Worm (Caenorhabditis elegans) whole organism, L1 larva: Measurements from ENCODE around the gene col-43.

Experiments
- C04F5.9 ChIP-seq: sonication (generic microtip); optimal IDR thresholded peaks from 2 replicates; lab custom pipeline; 2016; ENCODE audit warnings: missing genetic modification characterization, missing compliant biosample characterization
- C16A3.4 ChIP-seq: fragments of 150-350 bp; optimal IDR thresholded peaks from 2 replicates; lab custom pipeline; 2014; ENCODE audit warnings: missing biosample characterization, missing genetic modification characterization
- C34B4.2 ChIP-seq: sonication (generic microtip); optimal IDR thresholded peaks from 2 replicates; lab custom pipeline; 2017; ENCODE audit warnings: mild to moderate bottlenecking, missing genetic modification characterization, missing compliant biosample characterization
- Y116A8C.19 ChIP-seq: sonication (generic microtip); optimal IDR thresholded peaks from 2 replicates; lab custom pipeline; 2016; ENCODE audit warnings: missing compliant biosample characterization, missing genetic modification characterization, borderline replicate concordance
- aha-1 ChIP-seq: fragments of 150-350 bp; optimal IDR thresholded peaks from 2 replicates; lab custom pipeline; 2014; ENCODE audit warnings: missing biosample characterization, missing genetic modification characterization
- alr-1 ChIP-seq: fragments of 200-800 bp; sonication (Bioruptor generic); optimal IDR thresholded peaks from 2 replicates; lab custom pipeline; 2018; ENCODE audit warnings: borderline replicate concordance, mild to moderate bottlenecking, missing genetic modification characterization, missing compliant biosample characterization
- aly-2 ChIP-seq: fragments of 150-350 bp; optimal IDR thresholded peaks from 2 replicates; lab custom pipeline; 2014; ENCODE audit warnings: missing biosample characterization, missing genetic modification characterization
- blmp-1 ChIP-seq: fragments of 150-350 bp; optimal IDR thresholded peaks from 2 replicates; lab custom pipeline; 2014; ENCODE audit warnings: missing biosample characterization, missing genetic modification characterization
- ceh-8 ChIP-seq: fragments of 200-800 bp; sonication (Bioruptor generic); optimal IDR thresholded peaks from 2 replicates; lab custom pipeline; 2018; ENCODE audit warnings: mild to moderate bottlenecking, missing genetic modification characterization, moderate library complexity, missing compliant biosample characterization
- dsc-1 ChIP-seq: sonication (generic microtip); optimal IDR thresholded peaks from 2 replicates; lab custom pipeline; 2016; ENCODE audit warnings: mild to moderate bottlenecking, missing genetic modification characterization, missing compliant biosample characterization
- egl-27 ChIP-seq, 2 experiments: fragments of 150-350 bp in 1 of 2; sonication (generic microtip); optimal IDR thresholded peaks; 3 replicates each; lab custom pipeline; 2017 to 2018; ENCODE audit warnings: missing biosample characterization in 2 of 2, missing genetic modification characterization in 2 of 2, missing genetic modification reagents in 2 of 2
- elt-2 ChIP-seq: sonication (generic microtip); optimal IDR thresholded peaks from 2 replicates; lab custom pipeline; 2016; ENCODE audit warnings: missing genetic modification characterization, mild to moderate bottlenecking, inconsistent platforms, missing compliant biosample characterization, missing genetic modification reagents
- elt-3 ChIP-seq, 6 experiments: fragments of 150-350 bp in 1 of 6; sonication (generic microtip); optimal IDR thresholded peaks; 2 replicates each; lab custom pipeline; 2017 to 2018; ENCODE audit warnings: missing biosample characterization in 6 of 6, missing genetic modification characterization in 6 of 6, inconsistent platforms in 1 of 6
- ets-5 ChIP-seq: fragments of 200-800 bp; sonication (Bioruptor generic); IDR thresholded peaks from 2 replicates; pipeline ENCODE4 v1.3.6; 2022; ENCODE audit warnings: missing genetic modification characterization, missing compliant biosample characterization
- fkh-10 ChIP-seq: sonication (generic microtip); optimal IDR thresholded peaks from 2 replicates; lab custom pipeline; 2017; ENCODE audit warnings: missing biosample characterization, missing genetic modification reagents, missing genetic modification characterization
- fos-1 ChIP-seq: fragments of 150-350 bp; optimal IDR thresholded peaks from 2 replicates; lab custom pipeline; 2014; ENCODE audit warnings: missing biosample characterization, missing genetic modification characterization
- grh-1 ChIP-seq: fragments of 200-800 bp; sonication (Bioruptor generic); IDR thresholded peaks from 2 replicates; pipeline ENCODE4 v1.3.6; 2022; ENCODE audit warnings: missing genetic modification reagents, missing genetic modification characterization, missing compliant biosample characterization
- hlh-4 ChIP-seq: sonication (generic microtip); optimal IDR thresholded peaks from 2 replicates; lab custom pipeline; 2016; ENCODE audit warnings: mild to moderate bottlenecking, missing genetic modification characterization, missing compliant biosample characterization
- irx-1 ChIP-seq: sonication (generic microtip); optimal IDR thresholded peaks from 2 replicates; lab custom pipeline; 2016; ENCODE audit warnings: missing genetic modification characterization, missing compliant biosample characterization
- isw-1 ChIP-seq: fragments of 200-800 bp; sonication (Bioruptor generic); IDR thresholded peaks from 2 replicates; pipeline ENCODE4 v1.3.6; 2022; ENCODE audit warnings: missing genetic modification characterization, missing compliant biosample characterization
- lin-13 ChIP-seq: fragments of 150-350 bp; optimal IDR thresholded peaks from 2 replicates; lab custom pipeline; 2014; ENCODE audit warnings: missing biosample characterization, missing genetic modification reagents, missing genetic modification characterization
- lin-15B ChIP-seq: fragments of 150-350 bp; sonication (generic microtip); optimal IDR thresholded peaks from 3 replicates; lab custom pipeline; 2014; ENCODE audit warnings: missing biosample characterization, missing genetic modification characterization
- lin-39 ChIP-seq: fragments of 150-350 bp; optimal IDR thresholded peaks from 2 replicates; lab custom pipeline; 2014; ENCODE audit warnings: missing biosample characterization, missing genetic modification reagents, missing genetic modification characterization
- mab-9 ChIP-seq: fragments of 200-800 bp; sonication (Bioruptor generic); IDR thresholded peaks from 2 replicates; pipeline ENCODE4 v1.3.6; 2022; ENCODE audit warnings: missing genetic modification reagents, missing genetic modification characterization, missing compliant biosample characterization
- mdl-1 ChIP-seq, 2 experiments: fragments of 150-350 bp; optimal IDR thresholded peaks; 2 replicates each; lab custom pipeline; 2014 to 2017; ENCODE audit warnings: missing biosample characterization in 2 of 2, missing genetic modification characterization in 2 of 2, inconsistent platforms in 1 of 2
- mep-1 ChIP-seq: fragments of 150-350 bp; optimal IDR thresholded peaks from 2 replicates; lab custom pipeline; 2014; ENCODE audit warnings: missing biosample characterization, missing genetic modification characterization
- nhr-11 ChIP-seq: fragments of 150-350 bp; optimal IDR thresholded peaks from 2 replicates; lab custom pipeline; 2014; ENCODE audit warnings: missing biosample characterization, missing genetic modification characterization
- nhr-12 ChIP-seq: sonication (generic microtip); optimal IDR thresholded peaks from 2 replicates; lab custom pipeline; 2017; ENCODE audit warnings: missing biosample characterization, missing genetic modification characterization
- nhr-20 ChIP-seq: sonication (generic microtip); optimal IDR thresholded peaks from 2 replicates; lab custom pipeline; 2016; ENCODE audit warnings: mild to moderate bottlenecking, missing genetic modification characterization, missing compliant biosample characterization
- nhr-237 ChIP-seq: fragments of 150-350 bp; optimal IDR thresholded peaks from 2 replicates; lab custom pipeline; 2014; ENCODE audit warnings: missing biosample characterization, missing genetic modification characterization
- nhr-28 ChIP-seq: fragments of 150-350 bp; optimal IDR thresholded peaks from 2 replicates; lab custom pipeline; 2014; ENCODE audit warnings: missing biosample characterization, missing genetic modification characterization
- nhr-47 ChIP-seq: sonication (generic microtip); optimal IDR thresholded peaks from 2 replicates; lab custom pipeline; 2016; ENCODE audit warnings: mild to moderate bottlenecking, missing genetic modification characterization, moderate library complexity, missing compliant biosample characterization
- nhr-71 ChIP-seq: sonication (generic microtip); optimal IDR thresholded peaks from 2 replicates; lab custom pipeline; 2016; ENCODE audit warnings: mild to moderate bottlenecking, missing genetic modification characterization, moderate library complexity, missing compliant biosample characterization
- nhr-85 ChIP-seq: sonication (generic microtip); peaks from one replicate; lab custom pipeline; 2016; ENCODE audit warnings: missing genetic modification characterization, inconsistent platforms, missing compliant biosample characterization
- pax-3 ChIP-seq: fragments of 200-800 bp; sonication (Bioruptor generic); optimal IDR thresholded peaks from 2 replicates; lab custom pipeline; 2018; ENCODE audit warnings: mild to moderate bottlenecking, missing genetic modification characterization, moderate library complexity, missing compliant biosample characterization
- pqm-1 ChIP-seq: sonication (generic microtip); optimal IDR thresholded peaks from 3 replicates; lab custom pipeline; 2017; ENCODE audit warnings: missing biosample characterization, missing genetic modification characterization
- rnt-1 ChIP-seq: sonication (generic microtip); optimal IDR thresholded peaks from 2 replicates; lab custom pipeline; 2016; ENCODE audit warnings: mild to moderate bottlenecking, missing genetic modification characterization, moderate library complexity, missing compliant biosample characterization
- snpc-4 ChIP-seq: fragments of 150-350 bp; optimal IDR thresholded peaks from 2 replicates; lab custom pipeline; 2014; ENCODE audit warnings: missing biosample characterization, missing genetic modification characterization
- snu-23 ChIP-seq: sonication (generic microtip); optimal IDR thresholded peaks from 2 replicates; lab custom pipeline; 2016; ENCODE audit warnings: missing genetic modification characterization, missing compliant biosample characterization
- sox-4 ChIP-seq: sonication (generic microtip); optimal IDR thresholded peaks from 2 replicates; lab custom pipeline; 2016; ENCODE audit warnings: missing genetic modification characterization, missing compliant biosample characterization
- sptf-1 ChIP-seq: fragments of 150-350 bp; optimal IDR thresholded peaks from 2 replicates; lab custom pipeline; 2014; ENCODE audit warnings: missing biosample characterization, missing genetic modification characterization
- sup-37 ChIP-seq: fragments of 200-800 bp; sonication (Bioruptor generic); optimal IDR thresholded peaks from 2 replicates; lab custom pipeline; 2018; ENCODE audit warnings: mild to moderate bottlenecking, missing genetic modification characterization, missing compliant biosample characterization
- tlp-1 ChIP-seq: fragments of 150-350 bp; optimal IDR thresholded peaks from 2 replicates; lab custom pipeline; 2014; ENCODE audit warnings: missing biosample characterization, missing genetic modification characterization
- unc-30 ChIP-seq: sonication (generic microtip); optimal IDR thresholded peaks from 2 replicates; lab custom pipeline; 2017; ENCODE audit warnings: missing biosample characterization, missing genetic modification characterization
- xbp-1 ChIP-seq: sonication (generic microtip); optimal IDR thresholded peaks from 2 replicates; lab custom pipeline; 2016; ENCODE audit warnings: missing genetic modification characterization, missing compliant biosample characterization
- zip-4 ChIP-seq: fragments of 200-800 bp; sonication (Bioruptor generic); optimal IDR thresholded peaks from 2 replicates; lab custom pipeline; 2018; ENCODE audit warnings: mild to moderate bottlenecking, missing genetic modification characterization, moderate library complexity, missing compliant biosample characterization
- ztf-4 ChIP-seq: fragments of 150-350 bp; optimal IDR thresholded peaks from 2 replicates; lab custom pipeline; 2014; ENCODE audit warnings: missing biosample characterization, missing genetic modification characterization

col-43 gene

DNA sequence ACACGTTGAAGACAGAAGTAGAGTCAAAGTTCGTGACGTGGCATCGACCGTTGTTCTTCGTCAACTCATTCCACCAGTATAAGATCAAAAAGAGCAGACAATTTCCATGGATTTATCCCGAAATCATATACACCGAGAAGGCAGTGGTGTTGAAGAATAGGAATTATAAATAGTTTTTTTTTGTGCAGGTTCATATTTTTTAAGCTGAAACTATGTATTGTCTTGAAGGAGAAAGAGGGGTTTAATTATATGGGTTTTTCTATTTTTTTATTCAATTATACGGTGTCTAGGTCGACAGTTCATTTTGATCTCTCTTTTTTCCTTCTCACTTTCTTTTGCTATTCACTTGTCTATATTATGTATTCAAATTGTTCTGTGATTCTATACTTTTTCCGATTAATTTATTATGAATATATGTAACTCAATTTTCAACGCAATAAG lies 11.6 kb downstream of the col-43 start (continued):
- TF ChIP-seq dsc-1 (tag; lab: Kevin White, UChicago) (no peak), lin-13 (GFP tag; lab: Kevin White, UChicago) (no peak), elt-3 (tag; optimal IDR thresholded peaks at IDR 0.05; lab: Kevin White, UChicago) (peak in 2 of 6 experiments; percentile 42 to 73), nhr-11 (tag; lab: Kevin White, UChicago) (no peak), alr-1 (tag; lab: Kevin White, UChicago) (no peak), pqm-1 (tag; lab: Kevin White, UChicago) (no peak), zip-4 (GFP tag; lab: Kevin White, UChicago) (no peak), snu-23 (GFP tag; lab: Kevin White, UChicago) (peak; percentile 46)
- TF ChIP-seq, all 84 proteins: peak for 15

- TF ChIP-seq sptf-1 (tag; lab: Kevin White, UChicago) (no peak), C04F5.9 (tag; lab: Kevin White, UChicago) (no peak), irx-1 (tag; lab: Kevin White, UChicago) (no peak), tlp-1 (tag; lab: Kevin White, UChicago) (no peak), nhr-237 (tag; lab: Kevin White, UChicago) (no peak), nhr-47 (tag; lab: Kevin White, UChicago) (no peak), snpc-4 (no peak), nhr-28 (tag; lab: Kevin White, UChicago) (no peak), ztf-4 (tag; lab: Kevin White, UChicago) (no peak), egl-27 (tag; optimal IDR thresholded peaks at IDR 0.05; lab: Kevin White, UChicago) (no peak), C16A3.4 (tag; lab: Kevin White, UChicago) (no peak), elt-2 (no peak)
Observed at ce11 chrV:8035947-8036346, 14.8 kb downstream of the col-43 start, which contains the start of gene ZC513.14. ZC513.14 (minus strand) TSS chrV:8036047.

- TF ChIP-seq xbp-1 (tag; lab: Kevin White, UChicago): no peak
- no peak for TF ChIP-seq isw-1 (GFP tag; lab: Robert Waterston, UW)
- TF ChIP-seq aha-1: no peak
- no peak for TF ChIP-seq fkh-10 (GFP tag; lab: Kevin White, UChicago)
- TF ChIP-seq hlh-4: no peak
Observed at ce11 chrV:8034811-8035210, 15.9 kb downstream of the col-43 start, which contains the start of gene algn-12. algn-12 (plus strand) TSS chrV:8035111.

DNA sequence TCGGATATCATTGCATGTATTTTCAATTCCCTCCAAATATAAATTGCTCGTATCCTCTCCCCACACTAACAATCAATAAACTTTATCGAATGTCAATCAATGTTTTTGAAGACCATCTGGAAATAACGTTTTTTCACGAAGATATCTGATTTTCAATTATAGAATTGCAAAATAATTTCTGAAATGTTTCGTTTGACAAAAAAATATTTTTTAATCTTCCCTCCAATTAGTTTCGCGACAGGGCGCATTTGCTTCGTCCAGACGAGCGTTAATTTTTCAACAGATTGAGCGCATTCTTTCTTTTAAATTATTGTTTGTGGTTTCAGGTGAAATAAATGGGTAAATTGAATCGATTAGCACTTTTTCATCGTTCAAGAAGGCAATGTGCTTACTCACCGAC lies 19.6 kb downstream of the col-43 start, which contains the start of gene vars-1:
vars-1 (plus strand) TSS at position 291 of the 400 bp plus-strand sequence.
- TF ChIP-seq ceh-8 (GFP tag; lab: Kevin White, UChicago) (no peak), nhr-11 (tag; lab: Kevin White, UChicago) (no peak), rnt-1 (peak; percentile 70), lin-39 (tag; lab: Kevin White, UChicago) (peak; percentile 6), nhr-237 (tag; lab: Kevin White, UChicago) (no peak), sox-4 (tag; lab: Kevin White, UChicago) (no peak), nhr-12 (tag; lab: Kevin White, UChicago) (no peak), mep-1 (no peak), lin-15B (tag; lab: Kevin White, UChicago) (peak; percentile 40), fos-1 (tag; lab: Kevin White, UChicago) (peak; percentile 18), mab-9 (no peak), egl-27 (tag; optimal IDR thresholded peaks at IDR 0.05; lab: Kevin White, UChicago) (no peak), nhr-47 (tag; lab: Kevin White, UChicago) (peak; percentile 70), grh-1 (GFP tag; lab: Robert Waterston, UW) (no peak), C04F5.9 (tag; lab: Kevin White, UChicago) (no peak), snpc-4 (no peak), unc-30 (tag; lab: Kevin White, UChicago) (no peak), mdl-1 (tag; optimal IDR thresholded peaks at IDR 0.05; lab: Kevin White, UChicago) (peak in 1 of 2 experiments; percentile 7), ets-5 (GFP tag; lab: Robert Waterston, UW) (no peak), dsc-1 (tag; lab: Kevin White, UChicago) (peak; percentile 51), isw-1 (GFP tag; lab: Robert Waterston, UW) (peak; percentile 23; the same call in 1 of the 2 replicates), nhr-85 (tag; lab: Kevin White, UChicago) (peak; percentile 65), elt-3 (tag; optimal IDR thresholded peaks at IDR 0.05; lab: Kevin White, UChicago) (no peak), sup-37 (GFP tag; lab: Kevin White, UChicago) (no peak), pax-3 (tag; lab: Kevin White, UChicago) (no peak), Y116A8C.19 (tag; lab: Kevin White, UChicago) (no peak), blmp-1 (tag; lab: Kevin White, UChicago) (peak; percentile 70), C34B4.2 (tag; lab: Kevin White, UChicago) (no peak), nhr-28 (tag; lab: Kevin White, UChicago) (no peak), aly-2 (tag; lab: Kevin White, UChicago) (peak; percentile 0), nhr-20 (tag; lab: Kevin White, UChicago) (peak; percentile 71), nhr-71 (tag; lab: Kevin White, UChicago) (peak; percentile 74)
